Worm (Caenorhabditis elegans) whole organism, L2 larva: ENCODE data around the gene srz-60.

Experiments used
- C34F6.9 ChIP-seq: fragments of 150-350 bp; optimal IDR thresholded peaks from 2 replicates; lab custom pipeline; 2014; ENCODE audit warnings: missing biosample characterization, missing genetic modification characterization
- R02D3.7 ChIP-seq: fragments of 150-350 bp; optimal IDR thresholded peaks from 2 replicates; lab custom pipeline; 2014; ENCODE audit warnings: missing biosample characterization, missing genetic modification characterization
- ZK546.5 ChIP-seq: sonication (generic microtip); optimal IDR thresholded peaks from 2 replicates; lab custom pipeline; 2017; ENCODE audit warnings: missing biosample characterization, missing genetic modification characterization
- aly-2 ChIP-seq: fragments of 150-350 bp; optimal IDR thresholded peaks from 2 replicates; lab custom pipeline; 2014; ENCODE audit warnings: missing biosample characterization, missing genetic modification characterization
- ama-1 ChIP-seq: fragments of 150-350 bp; optimal IDR thresholded peaks from 2 replicates; lab custom pipeline; 2018; ENCODE audit warnings: inconsistent platforms
- ceh-16 ChIP-seq: fragments of 150-350 bp; optimal IDR thresholded peaks from 2 replicates; lab custom pipeline; 2014; ENCODE audit warnings: missing biosample characterization, missing genetic modification characterization
- ceh-82 ChIP-seq: fragments of 150-350 bp; optimal IDR thresholded peaks from 2 replicates; lab custom pipeline; 2014; ENCODE audit warnings: missing biosample characterization, missing genetic modification characterization
- crh-2 ChIP-seq: sonication (generic microtip); optimal IDR thresholded peaks from 2 replicates; lab custom pipeline; 2017; ENCODE audit warnings: missing biosample characterization, missing genetic modification characterization
- dmd-4 ChIP-seq: sonication (generic microtip); optimal IDR thresholded peaks from 2 replicates; lab custom pipeline; 2017; ENCODE audit warnings: missing biosample characterization, missing genetic modification characterization
- elt-1 ChIP-seq: fragments of 150-350 bp; optimal IDR thresholded peaks from 2 replicates; lab custom pipeline; 2014; ENCODE audit warnings: missing biosample characterization, missing genetic modification characterization
- elt-3 ChIP-seq: sonication (generic microtip); optimal IDR thresholded peaks from 2 replicates; lab custom pipeline; 2017; ENCODE audit warnings: missing biosample characterization, missing genetic modification characterization
- fos-1 ChIP-seq: fragments of 150-350 bp; optimal IDR thresholded peaks from 2 replicates; lab custom pipeline; 2014; ENCODE audit warnings: missing biosample characterization, missing genetic modification characterization
- gmeb-1 ChIP-seq: fragments of 150-350 bp; optimal IDR thresholded peaks from 2 replicates; lab custom pipeline; 2014; ENCODE audit warnings: missing biosample characterization, missing genetic modification characterization
- lin-11 ChIP-seq: fragments of 150-350 bp; sonication (generic microtip); optimal IDR thresholded peaks from 2 replicates; lab custom pipeline; 2014; ENCODE audit warnings: missing biosample characterization, missing genetic modification characterization, inconsistent platforms, mixed read lengths
- lin-13 ChIP-seq: fragments of 150-350 bp; optimal IDR thresholded peaks from 2 replicates; lab custom pipeline; 2014; ENCODE audit warnings: missing biosample characterization, missing genetic modification reagents, missing genetic modification characterization
- mab-5 ChIP-seq: fragments of 150-350 bp; optimal IDR thresholded peaks from 2 replicates; lab custom pipeline; 2014; ENCODE audit warnings: missing biosample characterization, missing genetic modification characterization
- mbf-1 ChIP-seq: sonication (generic microtip); optimal IDR thresholded peaks from 2 replicates; lab custom pipeline; 2017; ENCODE audit warnings: missing biosample characterization, missing genetic modification characterization
- mdl-1 ChIP-seq, 2 experiments: fragments of 150-350 bp in 1 of 2; sonication (generic microtip) in 1 of 2; optimal IDR thresholded peaks; 2 replicates each; lab custom pipeline; 2017; ENCODE audit warnings: missing biosample characterization in 2 of 2, missing genetic modification characterization in 2 of 2
- nhr-10 ChIP-seq: sonication (generic microtip); optimal IDR thresholded peaks from 2 replicates; lab custom pipeline; 2017; ENCODE audit warnings: missing biosample characterization, missing genetic modification characterization
- nhr-11 ChIP-seq: fragments of 150-350 bp; optimal IDR thresholded peaks from 2 replicates; lab custom pipeline; 2014; ENCODE audit warnings: missing biosample characterization, missing genetic modification characterization
- nhr-12 ChIP-seq: fragments of 150-350 bp; optimal IDR thresholded peaks from 2 replicates; lab custom pipeline; 2014; ENCODE audit warnings: missing biosample characterization, missing genetic modification characterization
- nhr-21 ChIP-seq: fragments of 150-350 bp; optimal IDR thresholded peaks from 2 replicates; lab custom pipeline; 2014; ENCODE audit warnings: missing biosample characterization, missing genetic modification characterization
- nhr-23 ChIP-seq: fragments of 150-350 bp; optimal IDR thresholded peaks from 2 replicates; lab custom pipeline; 2014; ENCODE audit warnings: missing biosample characterization, missing genetic modification reagents, missing genetic modification characterization
- nhr-237 ChIP-seq: fragments of 150-350 bp; optimal IDR thresholded peaks from 2 replicates; lab custom pipeline; 2014; ENCODE audit warnings: missing biosample characterization, missing genetic modification characterization
- nhr-25 ChIP-seq: fragments of 150-350 bp; sonication (generic microtip); optimal IDR thresholded peaks from 3 replicates; lab custom pipeline; 2014; ENCODE audit warnings: missing biosample characterization, missing genetic modification characterization
- nhr-6 ChIP-seq: fragments of 150-350 bp; optimal IDR thresholded peaks from 2 replicates; lab custom pipeline; 2014; ENCODE audit warnings: missing biosample characterization, missing genetic modification characterization
- peb-1 ChIP-seq: fragments of 150-350 bp; optimal IDR thresholded peaks from 2 replicates; lab custom pipeline; 2014; ENCODE audit warnings: missing biosample characterization, missing genetic modification characterization
- sem-4 ChIP-seq: fragments of 150-350 bp; optimal IDR thresholded peaks from 2 replicates; lab custom pipeline; 2014; ENCODE audit warnings: missing biosample characterization, missing genetic modification reagents, missing genetic modification characterization
- skn-1 ChIP-seq: sonication (generic microtip); optimal IDR thresholded peaks from 2 replicates; lab custom pipeline; 2017; ENCODE audit warnings: missing biosample characterization, missing genetic modification characterization
- sma-3 ChIP-seq: sonication (generic microtip); optimal IDR thresholded peaks from 2 replicates; lab custom pipeline; 2016; ENCODE audit warnings: missing genetic modification reagents, missing genetic modification characterization, missing compliant biosample characterization
- sma-9 ChIP-seq, 2 experiments: fragments of 150-350 bp in 1 of 2; sonication (generic microtip) in 1 of 2; optimal IDR thresholded peaks; 2 replicates each; lab custom pipeline; 2014 to 2016; ENCODE audit warnings: missing genetic modification characterization in 2 of 2, mild to moderate bottlenecking in 1 of 2, missing biosample characterization in 1 of 2, missing compliant biosample characterization in 1 of 2, missing genetic modification reagents in 1 of 2, moderate library complexity in 1 of 2
- snpc-4 ChIP-seq: fragments of 150-350 bp; optimal IDR thresholded peaks from 2 replicates; lab custom pipeline; 2014; ENCODE audit warnings: missing biosample characterization, missing genetic modification characterization
- unc-39 ChIP-seq: fragments of 150-350 bp; optimal IDR thresholded peaks from 2 replicates; lab custom pipeline; 2014; ENCODE audit warnings: missing biosample characterization, missing genetic modification characterization
- unc-55 ChIP-seq: fragments of 150-350 bp; sonication (generic microtip); optimal IDR thresholded peaks from 3 replicates; lab custom pipeline; 2014; ENCODE audit warnings: missing biosample characterization, missing genetic modification reagents, missing genetic modification characterization
- unc-62 ChIP-seq: fragments of 150-350 bp; optimal IDR thresholded peaks from 2 replicates; lab custom pipeline; 2014; ENCODE audit warnings: missing biosample characterization, missing genetic modification reagents, missing genetic modification characterization
- zag-1 ChIP-seq: fragments of 150-350 bp; optimal IDR thresholded peaks from 2 replicates; lab custom pipeline; 2014; ENCODE audit warnings: missing biosample characterization, missing genetic modification characterization
- ztf-1 ChIP-seq: fragments of 200-800 bp; sonication (Bioruptor generic); conservative IDR thresholded peaks from 2 replicates; pipeline ENCODE4 v1.3.6; 2022; ENCODE audit warnings: missing genetic modification characterization, missing compliant biosample characterization
- ztf-11 ChIP-seq: sonication (generic microtip); optimal IDR thresholded peaks from 2 replicates; lab custom pipeline; 2017; ENCODE audit warnings: missing biosample characterization, missing genetic modification characterization
- ztf-4 ChIP-seq: fragments of 150-350 bp; optimal IDR thresholded peaks from 2 replicates; lab custom pipeline; 2014; ENCODE audit warnings: missing biosample characterization, missing genetic modification characterization

Gene srz-60

ce11 chrIV:3436021-3436420 lies 7.3 kb downstream of the srz-60 start, which contains the start of gene srz-32:
Gene srz-32 (plus strand): TSS chrIV:3436321.
- TF ChIP-seq elt-3 (tag; lab: Kevin White, UChicago) (no peak), R02D3.7 (no peak), ztf-11 (tag; lab: Kevin White, UChicago) (no peak), peb-1 (tag; lab: Kevin White, UChicago) (no peak), nhr-23 (tag; lab: Kevin White, UChicago) (no peak), zag-1 (no peak), nhr-237 (tag; lab: Kevin White, UChicago) (no peak), lin-13 (GFP tag; lab: Kevin White, UChicago) (no peak), mab-5 (no peak), ZK546.5 (no peak), sma-9 (GFP tag; optimal IDR thresholded peaks at IDR 0.05; lab: Kevin White, UChicago) (no peak), sma-9 (tag; optimal IDR thresholded peaks at IDR 0.05; lab: Kevin White, UChicago) (no peak)

- peak; percentile 70 for TF ChIP-seq elt-1 (tag; lab: Kevin White, UChicago)
- TF ChIP-seq skn-1 (tag; lab: Kevin White, UChicago): no peak
- no peak for TF ChIP-seq nhr-21 (tag; lab: Kevin White, UChicago)
- TF ChIP-seq nhr-12: no peak
- no peak for TF ChIP-seq crh-2 (tag; lab: Kevin White, UChicago)
- TF ChIP-seq sma-9 (GFP tag; optimal IDR thresholded peaks at IDR 0.05; lab: Kevin White, UChicago): peak; percentile 36
- TF ChIP-seq sma-9 (tag; optimal IDR thresholded peaks at IDR 0.05; lab: Kevin White, UChicago): no peak
- TF ChIP-seq sem-4 (tag; lab: Kevin White, UChicago): no peak
- TF ChIP-seq ceh-82 (tag; lab: Kevin White, UChicago): no peak
- no peak for TF ChIP-seq mbf-1 (tag; lab: Kevin White, UChicago)
- TF ChIP-seq ceh-16 (tag; lab: Kevin White, UChicago): peak; percentile 85
- TF ChIP-seq nhr-23 (tag; lab: Kevin White, UChicago): peak; percentile 60
- TF ChIP-seq nhr-25 (tag; lab: Kevin White, UChicago): peak; percentile 32
Observed at ce11 chrIV:3438022-3438421, 9.3 kb downstream of the srz-60 start, which contains the start of gene grd-13. Gene grd-13 (plus strand): TSS chrIV:3438312.

ce11 chrIV:3439354-3439753 lies 10.7 kb downstream of the srz-60 start, which contains the start of gene grd-3:
Gene grd-3 (plus strand): TSS chrIV:3439655.
- TF ChIP-seq sem-4 (tag; lab: Kevin White, UChicago): no peak
- no peak for TF ChIP-seq lin-11 (tag; lab: Kevin White, UChicago)
- no peak for TF ChIP-seq skn-1 (tag; lab: Kevin White, UChicago)
- TF ChIP-seq sma-3 (GFP tag; lab: Kevin White, UChicago): no peak
- TF ChIP-seq gmeb-1 (tag; lab: Kevin White, UChicago): no peak
- no peak for TF ChIP-seq mdl-1 (tag; optimal IDR thresholded peaks at IDR 0.05; lab: Kevin White, UChicago)
- no peak for TF ChIP-seq elt-3 (tag; lab: Kevin White, UChicago)
- no peak for TF ChIP-seq nhr-11
- no peak for TF ChIP-seq snpc-4 (tag; lab: Kevin White, UChicago)
- TF ChIP-seq ceh-16 (tag; lab: Kevin White, UChicago): peak; percentile 72
- TF ChIP-seq elt-1 (tag; lab: Kevin White, UChicago): peak; percentile 81
- no peak for TF ChIP-seq ZK546.5
- peak; percentile 43 for TF ChIP-seq sma-9 (GFP tag; optimal IDR thresholded peaks at IDR 0.05; lab: Kevin White, UChicago)
- TF ChIP-seq sma-9 (tag; optimal IDR thresholded peaks at IDR 0.05; lab: Kevin White, UChicago): no peak
- TF ChIP-seq unc-39 (tag; lab: Kevin White, UChicago): no peak
- TF ChIP-seq nhr-10: no peak
- no peak for TF ChIP-seq ztf-11 (tag; lab: Kevin White, UChicago)
- TF ChIP-seq nhr-25 (tag; lab: Kevin White, UChicago): peak; percentile 62
- TF ChIP-seq aly-2 (tag; lab: Kevin White, UChicago): no peak
- no peak for TF ChIP-seq lin-13 (GFP tag; lab: Kevin White, UChicago)

- no peak for TF ChIP-seq unc-39 (tag; lab: Kevin White, UChicago)
- no peak for TF ChIP-seq mab-5
- peak; percentile 54 for TF ChIP-seq sma-9 (GFP tag; optimal IDR thresholded peaks at IDR 0.05; lab: Kevin White, UChicago)
- TF ChIP-seq sma-9 (tag; optimal IDR thresholded peaks at IDR 0.05; lab: Kevin White, UChicago): no peak
- TF ChIP-seq sma-3 (GFP tag; lab: Kevin White, UChicago): no peak
- peak; percentile 70 for TF ChIP-seq ceh-16 (tag; lab: Kevin White, UChicago)
- peak; percentile 35 for TF ChIP-seq nhr-25 (tag; lab: Kevin White, UChicago)
- peak; percentile 72 for TF ChIP-seq elt-1 (tag; lab: Kevin White, UChicago)
- TF ChIP-seq nhr-23 (tag; lab: Kevin White, UChicago): no peak
- no peak for TF ChIP-seq nhr-6 (tag; lab: Kevin White, UChicago)
- TF ChIP-seq aly-2 (tag; lab: Kevin White, UChicago): no peak
- TF ChIP-seq, all 48 proteins: peak for 4
Observed at ce11 chrIV:3440848-3441247, 12.1 kb downstream of the srz-60 start, which contains the start of gene grd-10. Gene grd-10 (plus strand): TSS chrIV:3441055.

- TF ChIP-seq elt-1 (tag; lab: Kevin White, UChicago): no peak
- no peak for TF ChIP-seq ztf-1 (GFP tag; lab: Robert Waterston, UW)
- TF ChIP-seq unc-62 (GFP tag; lab: Kevin White, UChicago): no peak
- no peak for TF ChIP-seq sma-9 (GFP tag; optimal IDR thresholded peaks at IDR 0.05; lab: Kevin White, UChicago)
- TF ChIP-seq sma-9 (tag; optimal IDR thresholded peaks at IDR 0.05; lab: Kevin White, UChicago): no peak
- no peak for TF ChIP-seq ama-1
- TF ChIP-seq crh-2 (tag; lab: Kevin White, UChicago): no peak
- no peak for TF ChIP-seq lin-11 (tag; lab: Kevin White, UChicago)
- TF ChIP-seq C34F6.9 (tag; lab: Kevin White, UChicago): no peak
- TF ChIP-seq dmd-4 (tag; lab: Kevin White, UChicago): no peak
- TF ChIP-seq mbf-1 (tag; lab: Kevin White, UChicago): no peak
- no peak for TF ChIP-seq sma-3 (GFP tag; lab: Kevin White, UChicago)
- TF ChIP-seq ztf-11 (tag; lab: Kevin White, UChicago): no peak
- no peak for TF ChIP-seq fos-1
- TF ChIP-seq unc-55 (GFP tag; lab: Kevin White, UChicago): no peak
- no peak for TF ChIP-seq ztf-4 (tag; lab: Kevin White, UChicago)
Observed at ce11 chrIV:3442513-3442912, 13.8 kb downstream of the srz-60 start.
